Worm (Caenorhabditis elegans) whole organism, mixed stage, embryonic: ENCODE results near the gene F49E11.7.

Experiments
- bed-3 ChIP-seq: fragments of 200-800 bp; sonication (Bioruptor generic); optimal IDR thresholded peaks from 3 replicates; lab custom pipeline; 2018; ENCODE audit warnings: mild to moderate bottlenecking, missing genetic modification characterization, moderate library complexity, missing compliant biosample characterization
- blmp-1 ChIP-seq: fragments of 150-350 bp; optimal IDR thresholded peaks from 2 replicates; lab custom pipeline; 2014; ENCODE audit warnings: missing biosample characterization, missing genetic modification characterization
- ceh-39 ChIP-seq: fragments of 150-350 bp; optimal IDR thresholded peaks from 2 replicates; lab custom pipeline; 2014; ENCODE audit warnings: missing biosample characterization, missing genetic modification characterization
- ceh-43 ChIP-seq: fragments of 200-800 bp; sonication (Bioruptor generic); optimal IDR thresholded peaks from 2 replicates; lab custom pipeline; 2018; ENCODE audit warnings: mild to moderate bottlenecking, missing genetic modification characterization, moderate library complexity, missing compliant biosample characterization
- ceh-83 ChIP-seq: fragments of 200-800 bp; sonication (Bioruptor generic); optimal IDR thresholded peaks from 2 replicates; lab custom pipeline; 2018; ENCODE audit warnings: mild to moderate bottlenecking, missing genetic modification characterization, missing compliant biosample characterization
- ces-1 ChIP-seq: fragments of 150-350 bp; optimal IDR thresholded peaks from 2 replicates; lab custom pipeline; 2014; ENCODE audit warnings: missing biosample characterization, missing genetic modification reagents, missing genetic modification characterization
- cnd-1 ChIP-seq: fragments of 200-800 bp; sonication (Bioruptor generic); optimal IDR thresholded peaks from 2 replicates; lab custom pipeline; 2018; ENCODE audit warnings: mild to moderate bottlenecking, missing genetic modification characterization, missing compliant biosample characterization
- drap-1 ChIP-seq: fragments of 200-800 bp; sonication (Bioruptor generic); optimal IDR thresholded peaks from 3 replicates; lab custom pipeline; 2018; ENCODE audit warnings: mild to moderate bottlenecking, missing genetic modification characterization, missing compliant biosample characterization
- elt-1 ChIP-seq: sonication (generic microtip); optimal IDR thresholded peaks from 2 replicates; lab custom pipeline; 2017; ENCODE audit warnings: missing genetic modification characterization, mild to moderate bottlenecking, missing compliant biosample characterization, antibody characterized with exemption, moderate library complexity, borderline replicate concordance; ENCODE audit not compliant: insufficient read depth
- elt-3 ChIP-seq: fragments of 150-350 bp; optimal IDR thresholded peaks from 2 replicates; lab custom pipeline; 2014; ENCODE audit warnings: missing biosample characterization, missing genetic modification characterization
- flh-1 ChIP-seq: fragments of 200-800 bp; sonication (Bioruptor generic); optimal IDR thresholded peaks from 2 replicates; lab custom pipeline; 2018; ENCODE audit warnings: mild to moderate bottlenecking, missing genetic modification characterization, moderate library complexity, missing compliant biosample characterization
- hlh-1 ChIP-seq: fragments of 150-350 bp; optimal IDR thresholded peaks from 2 replicates; lab custom pipeline; 2014; ENCODE audit warnings: missing biosample characterization, missing genetic modification reagents, missing genetic modification characterization
- lin-13 ChIP-seq: fragments of 150-350 bp; optimal IDR thresholded peaks from 2 replicates; lab custom pipeline; 2014; ENCODE audit warnings: missing biosample characterization, missing genetic modification characterization
- lin-32 ChIP-seq: fragments of 200-800 bp; sonication (Bioruptor generic); optimal IDR thresholded peaks from 2 replicates; lab custom pipeline; 2018; ENCODE audit warnings: mild to moderate bottlenecking, missing genetic modification characterization, missing compliant biosample characterization
- mab-5 ChIP-seq: fragments of 150-350 bp; optimal IDR thresholded peaks from 2 replicates; lab custom pipeline; 2014; ENCODE audit warnings: missing biosample characterization, missing genetic modification characterization
- nhr-12 ChIP-seq: fragments of 150-350 bp; optimal IDR thresholded peaks from 2 replicates; lab custom pipeline; 2014; ENCODE audit warnings: missing biosample characterization, missing genetic modification characterization
- nhr-2 ChIP-seq: fragments of 150-350 bp; optimal IDR thresholded peaks from 2 replicates; lab custom pipeline; 2014; ENCODE audit warnings: missing biosample characterization, missing genetic modification characterization
- nhr-28 ChIP-seq: fragments of 150-350 bp; optimal IDR thresholded peaks from 2 replicates; lab custom pipeline; 2014; ENCODE audit warnings: missing biosample characterization, missing genetic modification characterization
- nhr-76 ChIP-seq: sonication (generic microtip); optimal IDR thresholded peaks from 2 replicates; lab custom pipeline; 2017; ENCODE audit warnings: missing biosample characterization, missing genetic modification characterization
- pha-4 ChIP-seq: fragments of 150-350 bp; optimal IDR thresholded peaks from 2 replicates; lab custom pipeline; 2018; ENCODE audit warnings: missing biosample characterization, missing genetic modification reagents, missing genetic modification characterization
- sem-2 ChIP-seq: fragments of 200-800 bp; sonication (Bioruptor generic); optimal IDR thresholded peaks from 2 replicates; lab custom pipeline; 2018; ENCODE audit warnings: mild to moderate bottlenecking, missing genetic modification characterization, missing compliant biosample characterization
- snpc-4 ChIP-seq: fragments of 150-350 bp; optimal IDR thresholded peaks from 2 replicates; lab custom pipeline; 2014; ENCODE audit warnings: missing biosample characterization, missing genetic modification characterization
- sptf-1 ChIP-seq: sonication (generic microtip); optimal IDR thresholded peaks from 2 replicates; lab custom pipeline; 2017; ENCODE audit warnings: mild to moderate bottlenecking, missing genetic modification characterization, moderate library complexity, missing compliant biosample characterization
- unc-120 ChIP-seq: sonication (generic microtip); optimal IDR thresholded peaks from 2 replicates; lab custom pipeline; 2017; ENCODE audit warnings: missing genetic modification characterization, missing compliant biosample characterization; ENCODE audit not compliant: poor library complexity, severe bottlenecking
- unc-62 ChIP-seq: fragments of 150-350 bp; optimal IDR thresholded peaks from 2 replicates; lab custom pipeline; 2014; ENCODE audit warnings: missing biosample characterization, missing genetic modification reagents, missing genetic modification characterization
- zip-8 ChIP-seq: fragments of 150-350 bp; optimal IDR thresholded peaks from 2 replicates; lab custom pipeline; 2014; ENCODE audit warnings: missing biosample characterization, missing genetic modification characterization
- ztf-11 ChIP-seq: fragments of 150-350 bp; optimal IDR thresholded peaks from 2 replicates; lab custom pipeline; 2014; ENCODE audit warnings: missing biosample characterization, missing genetic modification characterization

F49E11.7 gene

DNA sequence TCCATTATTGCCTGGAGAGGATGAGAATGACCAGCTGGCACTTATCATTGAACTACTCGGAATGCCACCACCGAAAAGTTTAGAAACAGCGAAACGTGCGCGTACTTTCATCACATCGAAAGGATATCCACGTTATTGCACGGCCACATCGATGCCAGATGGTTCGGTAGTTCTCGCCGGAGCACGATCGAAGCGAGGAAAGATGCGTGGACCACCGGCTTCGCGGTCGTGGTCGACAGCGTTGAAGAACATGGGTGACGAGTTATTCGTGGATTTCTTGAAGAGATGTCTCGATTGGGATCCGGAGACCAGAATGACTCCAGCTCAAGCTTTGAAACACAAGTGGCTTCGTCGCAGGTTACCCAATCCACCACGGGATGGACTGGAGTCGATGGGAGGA lies 19.2 kb upstream of the F49E11.7 start:
- no peak for TF ChIP-seq unc-120 (tag; lab: Kevin White, UChicago)
- peak; percentile 12 for TF ChIP-seq lin-32

ce11 chrIV:13035302-13035701 lies 17.4 kb upstream of the F49E11.7 start:
- TF ChIP-seq unc-62 (GFP tag; lab: Kevin White, UChicago) (no peak), hlh-1 (tag; lab: Kevin White, UChicago) (no peak), sptf-1 (no peak), nhr-2 (tag; lab: Kevin White, UChicago) (no peak), bed-3 (no peak)

- TF ChIP-seq sem-2 (GFP tag; lab: Kevin White, UChicago) (no peak), elt-1 (tag; lab: Kevin White, UChicago) (peak; percentile 92), ces-1 (peak; percentile 12), ceh-83 (peak; percentile 7), unc-62 (GFP tag; lab: Kevin White, UChicago) (peak; percentile 33)
- TF ChIP-seq, all 35 proteins: peak for 4
Measured at ce11 chrIV:13036835-13037234, 15.8 kb upstream of the F49E11.7 start.

DNA sequence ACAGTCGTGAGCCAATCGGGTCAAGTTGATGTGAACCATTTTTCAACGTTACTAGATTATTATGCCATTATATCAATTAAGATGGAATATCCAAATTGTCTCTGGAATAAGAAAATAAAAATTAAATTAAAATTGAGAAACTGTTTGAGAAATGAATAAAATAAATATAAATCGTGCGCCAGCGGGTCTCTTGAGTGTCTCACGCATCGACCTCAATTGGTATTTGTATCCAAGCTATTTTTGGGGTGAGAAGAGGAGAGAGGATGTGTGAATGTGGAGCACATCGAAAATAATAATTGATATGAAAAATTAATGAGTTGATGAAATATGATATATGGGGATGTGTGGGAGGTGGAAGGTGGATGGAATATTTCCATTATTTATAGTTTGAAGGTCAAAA lies 13.8 kb upstream of the F49E11.7 start, which contains the start of gene F49E11.2:
F49E11.2 (minus strand) TSS at position 101 of the 400 bp plus-strand sequence.
- no peak for TF ChIP-seq lin-13 (tag; lab: Kevin White, UChicago)
- no peak for TF ChIP-seq ces-1
- no peak for TF ChIP-seq unc-120 (tag; lab: Kevin White, UChicago)

DNA sequence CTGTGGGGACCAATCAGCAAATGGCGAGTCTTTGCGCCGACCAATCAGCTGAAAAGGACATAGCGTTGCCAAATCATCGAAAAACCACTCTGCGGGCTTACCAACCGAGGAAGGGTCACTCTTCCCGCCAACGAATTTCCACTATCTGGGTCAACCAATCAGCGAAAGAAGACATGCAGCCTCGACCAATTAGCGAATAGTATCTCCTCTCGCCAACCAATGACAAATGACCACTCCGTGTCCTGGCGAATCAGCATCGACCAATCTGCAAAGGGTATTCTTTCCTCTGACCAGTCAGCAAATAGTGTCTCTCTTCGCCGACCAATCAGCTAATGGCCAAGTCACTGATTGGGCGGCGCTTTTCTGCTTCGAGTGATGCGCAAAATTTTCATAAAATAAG lies 11.2 kb upstream of the F49E11.7 start:
- TF ChIP-seq ces-1 (no peak), cnd-1 (tag; lab: Kevin White, UChicago) (no peak), nhr-2 (tag; lab: Kevin White, UChicago) (no peak), sem-2 (GFP tag; lab: Kevin White, UChicago) (no peak)

DNA sequence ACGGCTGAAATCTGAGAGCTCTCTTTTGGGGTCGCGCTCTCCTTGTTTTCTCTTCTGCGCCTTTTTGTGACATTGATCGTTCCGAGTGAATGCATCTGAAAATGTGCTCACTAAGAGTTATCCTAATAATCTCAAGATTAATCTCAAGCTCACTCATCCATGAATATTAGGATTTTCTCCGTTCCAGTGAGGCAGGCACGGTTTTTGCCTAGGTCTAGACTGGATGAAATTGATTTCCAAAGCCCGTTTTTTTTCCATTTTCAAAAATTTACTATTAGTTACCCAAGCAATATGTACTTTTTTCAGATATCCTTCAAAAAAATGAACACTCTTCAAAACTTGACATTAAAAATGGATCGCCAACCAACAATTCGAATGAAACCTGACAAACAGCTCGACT lies 10.6 kb upstream of the F49E11.7 start, which contains the start of gene amt-2:
amt-2 (plus strand) TSS at position 301 of the 400 bp plus-strand sequence.
- TF ChIP-seq snpc-4 (tag; lab: Kevin White, UChicago) = no peak
- no peak for TF ChIP-seq ceh-43 (GFP tag; lab: Kevin White, UChicago)
- TF ChIP-seq cnd-1 (tag; lab: Kevin White, UChicago) = no peak
- TF ChIP-seq blmp-1 = no peak
- no peak for TF ChIP-seq flh-1 (GFP tag; lab: Kevin White, UChicago)
- no peak for TF ChIP-seq nhr-12
- no peak for TF ChIP-seq pha-4
- TF ChIP-seq hlh-1 (tag; lab: Kevin White, UChicago) = no peak
- no peak for TF ChIP-seq zip-8 (tag; lab: Kevin White, UChicago)
- TF ChIP-seq nhr-28 (tag; lab: Kevin White, UChicago) = no peak
- TF ChIP-seq mab-5 (tag; lab: Kevin White, UChicago) = no peak
- TF ChIP-seq ztf-11 (tag; lab: Kevin White, UChicago) = no peak
- TF ChIP-seq nhr-2 (tag; lab: Kevin White, UChicago) = no peak
- no peak for TF ChIP-seq nhr-76
- TF ChIP-seq bed-3 = no peak
- no peak for TF ChIP-seq ceh-39 (tag; lab: Kevin White, UChicago)
- TF ChIP-seq elt-3 (tag; lab: Kevin White, UChicago) = no peak

DNA sequence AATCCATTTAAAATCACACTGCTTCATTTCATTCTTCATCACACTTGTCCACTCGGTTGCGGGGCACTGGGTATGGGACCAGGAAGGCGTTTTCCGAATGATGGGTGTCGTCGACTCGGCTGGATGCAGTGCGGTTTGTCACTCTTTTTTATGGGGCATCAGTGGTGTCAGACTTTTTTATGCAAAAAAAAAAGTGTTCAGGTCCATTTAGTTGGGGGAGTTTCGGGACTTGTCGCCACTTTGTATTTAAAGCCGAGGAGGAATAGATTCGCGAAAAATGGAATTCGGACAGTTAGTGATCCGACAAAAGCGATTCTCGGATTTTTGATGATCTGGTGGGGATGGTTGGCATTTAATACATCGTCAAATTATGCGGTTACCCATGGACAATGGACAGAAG lies 7.7 kb upstream of the F49E11.7 start:
- TF ChIP-seq nhr-76 (no peak), ceh-83 (no peak), snpc-4 (tag; lab: Kevin White, UChicago) (no peak), elt-1 (tag; lab: Kevin White, UChicago) (no peak), elt-3 (tag; lab: Kevin White, UChicago) (no peak), ceh-39 (tag; lab: Kevin White, UChicago) (no peak), drap-1 (GFP tag; lab: Kevin White, UChicago) (no peak)
